Fruit fly (Drosophila melanogaster) whole organism, embryonic: ENCODE measurements around the gene CG12020.

Source experiments
- Atf6 ChIP-seq: fragments of 200-800 bp; sonication (Bioruptor generic); IDR thresholded peaks from 2 replicates; pipeline ENCODE4 v1.3.6; 2022; ENCODE audit warnings: missing biosample characterization, missing genetic modification characterization
- Bgb ChIP-seq: fragments of 200-800 bp; sonication (Bioruptor generic); IDR thresholded peaks from 2 replicates; pipeline ENCODE4 v1.3.6; 2022; ENCODE audit warnings: missing biosample characterization, missing genetic modification characterization; ENCODE audit not compliant: partially characterized antibody
- CG11696 ChIP-seq: fragments of 200-800 bp; sonication (Bioruptor generic); IDR thresholded peaks from 2 replicates; pipeline ENCODE4 v1.3.6; 2022; ENCODE audit warnings: missing biosample characterization, missing genetic modification characterization
- CG12769 ChIP-seq: fragments of 200-800 bp; sonication (Bioruptor generic); optimal IDR thresholded peaks from 2 replicates; lab custom pipeline; 2019; ENCODE audit warnings: missing biosample characterization, mild to moderate bottlenecking, missing genetic modification characterization, moderate library complexity
- CG14014 ChIP-seq: fragments of 200-800 bp; sonication (Bioruptor generic); IDR thresholded peaks from 2 replicates; pipeline ENCODE4 v1.3.6; 2022; ENCODE audit warnings: missing biosample characterization, missing genetic modification characterization
- CG14441 ChIP-seq: fragments of 200-800 bp; sonication (Bioruptor generic); IDR thresholded peaks from 2 replicates; pipeline ENCODE4 v1.3.6; 2022; ENCODE audit warnings: missing biosample characterization, missing genetic modification characterization
- CG14965 ChIP-seq: fragments of 200-800 bp; sonication (Bioruptor generic); optimal IDR thresholded peaks from 2 replicates; lab custom pipeline; 2016; ENCODE audit warnings: missing biosample characterization, missing genetic modification characterization, borderline replicate concordance
- CG15479 ChIP-seq: fragments of 200-800 bp; sonication (Bioruptor generic); optimal IDR thresholded peaks from 3 replicates; lab custom pipeline; 2019; ENCODE audit warnings: missing biosample characterization, mild to moderate bottlenecking, missing genetic modification characterization, moderate library complexity
- CG15696 ChIP-seq: fragments of 200-800 bp; sonication (Bioruptor generic); optimal IDR thresholded peaks from 2 replicates; lab custom pipeline; 2019; ENCODE audit warnings: missing biosample characterization, mild to moderate bottlenecking, missing genetic modification characterization, moderate library complexity
- CG18599 ChIP-seq: fragments of 200-800 bp; sonication (Bioruptor generic); optimal IDR thresholded peaks from 3 replicates; lab custom pipeline; 2017; ENCODE audit warnings: missing biosample characterization, missing genetic modification characterization, mild to moderate bottlenecking, moderate library complexity, missing genetic modification reagents
- CG18619 ChIP-seq: fragments of 200-800 bp; sonication (Bioruptor generic); optimal IDR thresholded peaks from 3 replicates; lab custom pipeline; 2017; ENCODE audit warnings: missing biosample characterization, mild to moderate bottlenecking, missing genetic modification characterization
- CG2120 ChIP-seq: fragments of 200-800 bp; sonication (Bioruptor generic); optimal IDR thresholded peaks from 3 replicates; lab custom pipeline; 2016; ENCODE audit warnings: missing biosample characterization, missing genetic modification characterization
- CG2889 ChIP-seq: fragments of 200-800 bp; sonication (Bioruptor generic); IDR thresholded peaks from 3 replicates; pipeline ENCODE4 v1.3.6; 2022; ENCODE audit warnings: missing biosample characterization, missing genetic modification characterization
- CG31224 ChIP-seq: fragments of 200-800 bp; sonication (Bioruptor generic); IDR thresholded peaks from 2 replicates; pipeline ENCODE4 v1.3.6; 2022; ENCODE audit warnings: missing biosample characterization, missing genetic modification characterization
- CG3163 ChIP-seq: fragments of 200-800 bp; sonication (Bioruptor generic); optimal IDR thresholded peaks from 3 replicates; lab custom pipeline; 2016; ENCODE audit warnings: missing biosample characterization, missing genetic modification characterization
- CG7556 ChIP-seq: fragments of 200-800 bp; sonication (Bioruptor generic); optimal IDR thresholded peaks from 2 replicates; lab custom pipeline; 2017; ENCODE audit warnings: missing biosample characterization, mild to moderate bottlenecking, missing genetic modification characterization
- CG7928 ChIP-seq: fragments of 200-800 bp; sonication (Bioruptor generic); optimal IDR thresholded peaks from 2 replicates; lab custom pipeline; 2017; ENCODE audit warnings: missing biosample characterization, mild to moderate bottlenecking, missing genetic modification characterization
- Dbx ChIP-seq: fragments of 200-800 bp; sonication (Bioruptor generic); IDR thresholded peaks from 3 replicates; pipeline ENCODE4 v1.3.6; 2022; ENCODE audit warnings: missing biosample characterization, missing genetic modification characterization
- Drgx ChIP-seq: fragments of 200-800 bp; sonication (Bioruptor generic); IDR thresholded peaks from 2 replicates; pipeline ENCODE4 v1.3.6; 2022; ENCODE audit warnings: missing biosample characterization, missing genetic modification characterization
- Ets65A ChIP-seq: fragments of 200-800 bp; sonication (Bioruptor generic); peaks from one replicate; lab custom pipeline; 2016; ENCODE audit warnings: missing biosample characterization, missing genetic modification characterization
- H2.0 ChIP-seq: fragments of 200-800 bp; sonication (Bioruptor generic); IDR thresholded peaks from 2 replicates; pipeline ENCODE4 v1.3.6; 2022; ENCODE audit warnings: missing biosample characterization, missing genetic modification characterization
- Hey ChIP-seq: fragments of 200-800 bp; sonication (Bioruptor generic); optimal IDR thresholded peaks from 3 replicates; lab custom pipeline; 2018; ENCODE audit warnings: missing biosample characterization, mild to moderate bottlenecking, missing genetic modification characterization
- HmgD ChIP-seq: fragments of 200-800 bp; sonication (Bioruptor generic); optimal IDR thresholded peaks from 3 replicates; lab custom pipeline; 2016; ENCODE audit warnings: missing biosample characterization, missing genetic modification characterization
- Hmr ChIP-seq: fragments of 200-800 bp; sonication (Bioruptor generic); optimal IDR thresholded peaks from 3 replicates; lab custom pipeline; 2017; ENCODE audit warnings: mild to moderate bottlenecking, missing biosample characterization, missing genetic modification reagents, missing genetic modification characterization
- Hr39 ChIP-seq: fragments of >200 bp; optimal IDR thresholded peaks from 2 replicates; lab custom pipeline; 2017
- MESR4 ChIP-seq: fragments of 200-800 bp; sonication (Bioruptor generic); optimal IDR thresholded peaks from 2 replicates; lab custom pipeline; 2018; ENCODE audit warnings: missing biosample characterization, mild to moderate bottlenecking, missing genetic modification characterization, moderate library complexity
- Mes4 ChIP-seq: fragments of 200-800 bp; sonication (Bioruptor generic); optimal IDR thresholded peaks from 2 replicates; lab custom pipeline; 2016; ENCODE audit warnings: missing biosample characterization, missing genetic modification characterization
- Neu2 ChIP-seq: fragments of 200-800 bp; sonication (Bioruptor generic); optimal IDR thresholded peaks from 3 replicates; lab custom pipeline; 2016; ENCODE audit warnings: missing biosample characterization, missing genetic modification characterization, borderline replicate concordance
- Nf-YB ChIP-seq: fragments of 200-800 bp; sonication (Bioruptor generic); optimal IDR thresholded peaks from 3 replicates; lab custom pipeline; 2019; ENCODE audit warnings: missing biosample characterization, mild to moderate bottlenecking, missing genetic modification characterization, moderate library complexity
- Ravus ChIP-seq: fragments of 200-800 bp; sonication (Bioruptor generic); IDR thresholded peaks from 2 replicates; pipeline ENCODE4 v1.3.6; 2022; ENCODE audit warnings: missing biosample characterization, missing genetic modification characterization
- Sox102F ChIP-seq: fragments of 200-800 bp; sonication (Bioruptor generic); optimal IDR thresholded peaks from 2 replicates; lab custom pipeline; 2018; ENCODE audit warnings: missing biosample characterization, mild to moderate bottlenecking, missing genetic modification characterization, moderate library complexity
- TFAM ChIP-seq: fragments of 200-800 bp; sonication (Bioruptor generic); optimal IDR thresholded peaks from 2 replicates; lab custom pipeline; 2017; ENCODE audit warnings: missing biosample characterization, missing genetic modification characterization, inconsistent platforms
- Trl ChIP-seq, 3 experiments: fragments of >200 bp in 2 of 3; fragments of 200-800 bp in 1 of 3; sonication (Bioruptor generic) in 1 of 3; optimal IDR thresholded peaks; 2 replicates in 1 of 3; 3 replicates in 2 of 3; lab custom pipeline; 2016 to 2017; ENCODE audit warnings: missing biosample characterization in 1 of 3, missing genetic modification characterization in 1 of 3
- abd-A ChIP-seq: fragments of 200-800 bp; sonication (Bioruptor generic); optimal IDR thresholded peaks from 3 replicates; lab custom pipeline; 2019; ENCODE audit warnings: missing biosample characterization, mild to moderate bottlenecking, missing genetic modification characterization, moderate library complexity
- chinmo ChIP-seq: fragments of 200-800 bp; sonication (Bioruptor generic); IDR thresholded peaks from 4 replicates; pipeline ENCODE4 v1.3.6; 2022; ENCODE audit warnings: missing biosample characterization, missing genetic modification characterization; ENCODE audit not compliant: partially characterized antibody
- ci ChIP-seq: fragments of 200-800 bp; sonication (Bioruptor generic); IDR thresholded peaks from 3 replicates; pipeline ENCODE4 v1.3.6; 2022; ENCODE audit warnings: missing biosample characterization, missing genetic modification characterization
- fru ChIP-seq: fragments of >200 bp; optimal IDR thresholded peaks from 2 replicates; lab custom pipeline; 2017
- jing ChIP-seq: fragments of 200-800 bp; sonication (Bioruptor generic); optimal IDR thresholded peaks from 2 replicates; lab custom pipeline; 2018; ENCODE audit warnings: missing biosample characterization, mild to moderate bottlenecking, missing genetic modification characterization
- kni ChIP-seq: fragments of 200-800 bp; sonication (Bioruptor generic); optimal IDR thresholded peaks from 3 replicates; lab custom pipeline; 2017; ENCODE audit warnings: mild to moderate bottlenecking, missing biosample characterization, missing genetic modification reagents, missing genetic modification characterization
- lola ChIP-seq, 3 experiments: fragments of >200 bp in 2 of 3; fragments of 200-800 bp in 1 of 3; sonication (Bioruptor generic) in 1 of 3; optimal IDR thresholded peaks; 2 replicates each; lab custom pipeline; 2017 to 2019; ENCODE audit warnings: missing biosample characterization in 3 of 3, missing genetic modification characterization in 3 of 3, mild to moderate bottlenecking in 1 of 3, moderate library complexity in 1 of 3
- nmo ChIP-seq: fragments of 200-800 bp; sonication (Bioruptor generic); optimal IDR thresholded peaks from 2 replicates; lab custom pipeline; 2018; ENCODE audit warnings: missing biosample characterization, mild to moderate bottlenecking, missing genetic modification characterization, moderate library complexity
- oc ChIP-seq: fragments of 200-800 bp; sonication (Bioruptor generic); optimal IDR thresholded peaks from 2 replicates; lab custom pipeline; 2018; ENCODE audit warnings: missing biosample characterization, mild to moderate bottlenecking, missing genetic modification characterization, moderate library complexity
- onecut ChIP-seq: fragments of 200-800 bp; sonication (Bioruptor generic); IDR thresholded peaks from 2 replicates; pipeline ENCODE4 v1.3.6; 2022; ENCODE audit warnings: missing biosample characterization, missing genetic modification characterization
- pb ChIP-seq: fragments of 200-800 bp; sonication (Bioruptor generic); optimal IDR thresholded peaks from 3 replicates; lab custom pipeline; 2016; ENCODE audit warnings: missing biosample characterization, missing genetic modification characterization
- pum ChIP-seq: fragments of 200-800 bp; sonication (Bioruptor generic); optimal IDR thresholded peaks from 2 replicates; lab custom pipeline; 2016; ENCODE audit warnings: missing biosample characterization, missing genetic modification characterization
- repo ChIP-seq: fragments of 200-800 bp; sonication (Bioruptor generic); optimal IDR thresholded peaks from 2 replicates; lab custom pipeline; 2016; ENCODE audit warnings: missing biosample characterization, missing genetic modification characterization
- rib ChIP-seq: fragments of 200-800 bp; sonication (Bioruptor generic); IDR thresholded peaks from 2 replicates; pipeline ENCODE4 v1.3.6; 2022; ENCODE audit warnings: missing biosample characterization, missing genetic modification characterization
- slou ChIP-seq: fragments of 200-800 bp; sonication (Bioruptor generic); optimal IDR thresholded peaks from 3 replicates; lab custom pipeline; 2016; ENCODE audit warnings: missing biosample characterization, missing genetic modification characterization
- wor ChIP-seq: fragments of 200-800 bp; sonication (Bioruptor generic); IDR thresholded peaks from 2 replicates; pipeline ENCODE4 v1.3.6; 2022; ENCODE audit warnings: missing biosample characterization, missing genetic modification characterization
- zen2 ChIP-seq: fragments of 200-800 bp; sonication (Bioruptor generic); IDR thresholded peaks from 3 replicates; pipeline ENCODE4 v1.3.6; 2022; ENCODE audit warnings: missing biosample characterization, missing genetic modification characterization; ENCODE audit not compliant: partially characterized antibody

The CG12020 gene

DNA sequence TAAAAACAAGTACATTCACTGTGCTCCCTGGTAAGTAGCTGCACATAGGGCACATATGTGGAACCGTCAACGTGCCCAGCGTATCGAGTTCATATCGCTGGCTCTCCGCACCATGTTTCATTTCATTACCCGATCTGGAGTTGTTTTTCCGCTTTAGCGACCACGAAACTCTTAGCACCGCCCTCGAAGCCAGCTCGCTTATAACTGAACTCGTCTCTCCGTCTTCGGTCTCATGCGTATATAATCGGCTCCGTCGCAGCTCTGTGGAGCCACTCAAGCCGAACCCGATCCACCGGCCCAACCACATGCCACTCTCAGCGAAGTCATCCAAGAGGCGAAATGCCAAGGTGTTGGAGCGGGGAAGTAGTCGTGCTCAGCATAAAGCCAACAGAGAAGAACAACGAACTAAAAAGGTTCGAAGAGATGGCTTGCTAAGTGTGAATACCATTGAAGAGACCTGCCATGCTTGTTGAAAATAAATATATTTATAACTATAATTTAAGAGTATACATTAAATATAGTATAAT, 41.6 kb upstream of the CG12020 start, which contains the start of gene Cht2 (continued):
- TF ChIP-seq pum (GFP tag; lab: Kevin White, UChicago) (no peak), TFAM (GFP tag; lab: Kevin White, UChicago) (no peak), CG15696 (no peak), repo (GFP tag; lab: Kevin White, UChicago) (no peak), Drgx (GFP tag; lab: Robert Waterston, UW) (peak; percentile 42; the same call in 1 of the 2 replicates), Dbx (GFP tag; lab: Robert Waterston, UW) (0 out of 3 replicates have a peak, but pooled peaks have one; percentile 20), CG2889 (GFP tag; lab: Robert Waterston, UW) (no peak), Sox102F (GFP tag; lab: Kevin White, UChicago) (no peak), CG11696 (GFP tag; lab: Robert Waterston, UW) (no peak), Hr39 (lab: Kevin White, UChicago) (no peak), CG18599 (GFP tag; lab: Kevin White, UChicago) (no peak), lola (GFP tag; optimal IDR thresholded peaks at IDR 0.05; lab: Kevin White, UChicago) (no peak), CG14014 (no peak; the same call in 1 of the 2 replicates), Hey (no peak), CG3163 (GFP tag; lab: Kevin White, UChicago) (peak; percentile 82), CG18619 (GFP tag; lab: Kevin White, UChicago) (no peak), CG7556 (GFP tag; lab: Kevin White, UChicago) (no peak), Neu2 (GFP tag; lab: Kevin White, UChicago) (no peak), fru (no peak), H2.0 (no peak), CG14441 (no peak), Atf6 (no peak; the same call in 1 of the 2 replicates), kni (peak; percentile 85), ci (GFP tag; lab: Robert Waterston, UW) (peak; percentile 58; the same call in 1 of the 3 replicates), wor (no peak), CG2120 (GFP tag; lab: Kevin White, UChicago) (no peak), Trl (optimal IDR thresholded peaks at IDR 0.05; lab: Kevin White, UChicago) (peak; percentile 64 to 74), Trl (GFP tag; optimal IDR thresholded peaks at IDR 0.05; lab: Kevin White, UChicago) (no peak), zen2 (GFP tag; lab: Robert Waterston, UW) (0 out of 3 replicates have a peak, but pooled peaks have one; percentile 38), chinmo (GFP tag; lab: Robert Waterston, UW) (peak; percentile 76; the same call in 1 of the 4 replicates), pb (GFP tag; lab: Kevin White, UChicago) (no peak), Bgb (0 out of 2 replicates have a peak, but pooled peaks have one; percentile 29), CG31224 (0 out of 2 replicates have a peak, but pooled peaks have one; percentile 12), HmgD (GFP tag; lab: Kevin White, UChicago) (no peak), CG12769 (peak; percentile 70), Hmr (GFP tag; lab: Kevin White, UChicago) (peak; percentile 9), Ets65A (GFP tag; lab: Kevin White, UChicago) (peak; percentile 43), Ravus (GFP tag; lab: Robert Waterston, UW) (no peak), CG15479 (GFP tag; lab: Kevin White, UChicago) (no peak), oc (tag; lab: Kevin White, UChicago) (peak; percentile 11), Mes4 (GFP tag; lab: Kevin White, UChicago) (no peak), Nf-YB (GFP tag; lab: Kevin White, UChicago) (peak; percentile 1), rib (GFP tag; lab: Robert Waterston, UW) (peak; percentile 17; the same call in 1 of the 2 replicates), CG7928 (no peak), MESR4 (GFP tag; lab: Kevin White, UChicago) (no peak), CG14965 (GFP tag; lab: Kevin White, UChicago) (no peak), abd-A (no peak), slou (GFP tag; lab: Kevin White, UChicago) (no peak), onecut (no peak), nmo (no peak), jing (no peak)
